Fruit fly (Drosophila melanogaster) whole organism, embryonic: ENCODE measurements around the gene CG5913.

ENCODE experiments used
- Asciz ChIP-seq: fragments of 200-800 bp; sonication (Bioruptor generic); optimal IDR thresholded peaks from 2 replicates; lab custom pipeline; 2017; ENCODE audit warnings: missing biosample characterization, mild to moderate bottlenecking, missing genetic modification characterization, missing genetic modification reagents
- Atf3 ChIP-seq: fragments of 200-800 bp; sonication (Bioruptor generic); optimal IDR thresholded peaks from 3 replicates; lab custom pipeline; 2016; ENCODE audit warnings: missing biosample characterization, missing genetic modification characterization
- BtbVII ChIP-seq: fragments of 200-800 bp; sonication (Bioruptor generic); optimal IDR thresholded peaks from 3 replicates; lab custom pipeline; 2017; ENCODE audit warnings: missing biosample characterization, mild to moderate bottlenecking, missing genetic modification characterization
- CG10267 ChIP-seq: fragments of 200-800 bp; sonication (Bioruptor generic); optimal IDR thresholded peaks from 2 replicates; lab custom pipeline; 2018; ENCODE audit warnings: missing biosample characterization, mild to moderate bottlenecking, missing genetic modification characterization, moderate library complexity
- CG10431 ChIP-seq: fragments of 200-800 bp; sonication (Bioruptor generic); optimal IDR thresholded peaks from 3 replicates; lab custom pipeline; 2018; ENCODE audit warnings: missing biosample characterization, mild to moderate bottlenecking, missing genetic modification characterization
- CG11093 ChIP-seq: fragments of 200-800 bp; sonication (Bioruptor generic); IDR thresholded peaks from 3 replicates; pipeline ENCODE4 v1.3.6; 2022; ENCODE audit warnings: missing biosample characterization, missing genetic modification characterization
- CG11398 ChIP-seq: fragments of 200-800 bp; sonication (Bioruptor generic); optimal IDR thresholded peaks from 2 replicates; lab custom pipeline; 2016; ENCODE audit warnings: missing biosample characterization, missing genetic modification characterization
- CG12071 ChIP-seq: fragments of 200-800 bp; sonication (Bioruptor generic); optimal IDR thresholded peaks from 3 replicates; lab custom pipeline; 2018; ENCODE audit warnings: missing biosample characterization, mild to moderate bottlenecking, missing genetic modification characterization
- CG1529 ChIP-seq: fragments of 200-800 bp; sonication (Bioruptor generic); optimal IDR thresholded peaks from 3 replicates; lab custom pipeline; 2018; ENCODE audit warnings: missing biosample characterization, missing genetic modification characterization
- CG15514 ChIP-seq: fragments of 200-800 bp; sonication (Bioruptor generic); optimal IDR thresholded peaks from 3 replicates; lab custom pipeline; 2017; ENCODE audit warnings: missing biosample characterization, missing genetic modification characterization, mild to moderate bottlenecking, moderate library complexity, missing genetic modification reagents
- CG1647 ChIP-seq: fragments of 200-800 bp; sonication (Bioruptor generic); optimal IDR thresholded peaks from 3 replicates; lab custom pipeline; 2016; ENCODE audit warnings: missing biosample characterization, missing genetic modification characterization
- CG17385 ChIP-seq: fragments of 200-800 bp; sonication (Bioruptor generic); optimal IDR thresholded peaks from 3 replicates; lab custom pipeline; 2018; ENCODE audit warnings: missing biosample characterization, mild to moderate bottlenecking, missing genetic modification characterization
- CG18619 ChIP-seq: fragments of 200-800 bp; sonication (Bioruptor generic); optimal IDR thresholded peaks from 3 replicates; lab custom pipeline; 2017; ENCODE audit warnings: missing biosample characterization, mild to moderate bottlenecking, missing genetic modification characterization
- CG3065 ChIP-seq: fragments of 200-800 bp; sonication (Bioruptor generic); optimal IDR thresholded peaks from 2 replicates; lab custom pipeline; 2016; ENCODE audit warnings: missing biosample characterization, missing genetic modification characterization
- CG31388 ChIP-seq: fragments of 200-800 bp; sonication (Bioruptor generic); optimal IDR thresholded peaks from 2 replicates; lab custom pipeline; 2016; ENCODE audit warnings: missing biosample characterization, missing genetic modification characterization
- CG33213 ChIP-seq: fragments of 200-800 bp; sonication (Bioruptor generic); optimal IDR thresholded peaks from 3 replicates; lab custom pipeline; 2016; ENCODE audit warnings: missing biosample characterization, missing genetic modification characterization
- CG42726 ChIP-seq: fragments of 200-800 bp; sonication (Bioruptor generic); IDR thresholded peaks from 2 replicates; pipeline ENCODE4 v1.3.6; 2022; ENCODE audit warnings: missing biosample characterization, missing genetic modification characterization; ENCODE audit not compliant: partially characterized antibody
- CoRest ChIP-seq: fragments of 200-800 bp; sonication (Bioruptor generic); optimal IDR thresholded peaks from 3 replicates; lab custom pipeline; 2018; ENCODE audit warnings: missing biosample characterization, mild to moderate bottlenecking, missing genetic modification characterization, moderate library complexity
- Dbx ChIP-seq: fragments of 200-800 bp; sonication (Bioruptor generic); IDR thresholded peaks from 3 replicates; pipeline ENCODE4 v1.3.6; 2022; ENCODE audit warnings: missing biosample characterization, missing genetic modification characterization
- Eip74EF ChIP-seq, 2 experiments: fragments of 200-800 bp in 1 of 2; fragments of >200 bp in 1 of 2; sonication (Bioruptor generic) in 1 of 2; optimal IDR thresholded peaks; 2 replicates each; lab custom pipeline; 2017 to 2019; ENCODE audit warnings: missing biosample characterization in 2 of 2, missing genetic modification characterization in 2 of 2, mild to moderate bottlenecking in 1 of 2, moderate library complexity in 1 of 2
- Ets65A ChIP-seq: fragments of 200-800 bp; sonication (Bioruptor generic); peaks from one replicate; lab custom pipeline; 2016; ENCODE audit warnings: missing biosample characterization, missing genetic modification characterization
- Lhr ChIP-seq: fragments of 200-800 bp; sonication (Bioruptor generic); optimal IDR thresholded peaks from 3 replicates; lab custom pipeline; 2017; ENCODE audit warnings: mild to moderate bottlenecking, missing biosample characterization, missing genetic modification reagents, missing genetic modification characterization
- Mad ChIP-seq: fragments of 200-800 bp; sonication (Bioruptor generic); optimal IDR thresholded peaks from 2 replicates; lab custom pipeline; 2016; ENCODE audit warnings: missing biosample characterization, missing genetic modification characterization
- Nf-YB ChIP-seq: fragments of 200-800 bp; sonication (Bioruptor generic); optimal IDR thresholded peaks from 3 replicates; lab custom pipeline; 2019; ENCODE audit warnings: missing biosample characterization, mild to moderate bottlenecking, missing genetic modification characterization, moderate library complexity
- Nf-YC ChIP-seq: fragments of 200-800 bp; optimal IDR thresholded peaks from 3 replicates; lab custom pipeline; 2019; ENCODE audit warnings: missing biosample characterization, mild to moderate bottlenecking, missing genetic modification characterization, moderate library complexity
- Xrp1 ChIP-seq: fragments of 200-800 bp; sonication (Bioruptor generic); IDR thresholded peaks from 2 replicates; pipeline ENCODE4 v1.3.6; 2022; ENCODE audit warnings: missing biosample characterization, missing genetic modification characterization
- YL-1 ChIP-seq: fragments of 200-800 bp; sonication (Bioruptor generic); optimal IDR thresholded peaks from 3 replicates; lab custom pipeline; 2017; ENCODE audit warnings: missing biosample characterization, mild to moderate bottlenecking, missing genetic modification characterization
- al ChIP-seq: fragments of 200-800 bp; sonication (Bioruptor generic); IDR thresholded peaks from 2 replicates; pipeline ENCODE4 v1.3.6; 2022; ENCODE audit warnings: missing biosample characterization, missing genetic modification characterization
- chn ChIP-seq: fragments of 200-800 bp; sonication (Bioruptor generic); optimal IDR thresholded peaks from 2 replicates; lab custom pipeline; 2016; ENCODE audit warnings: missing biosample characterization, missing genetic modification characterization
- crol ChIP-seq: fragments of 200-800 bp; sonication (Bioruptor generic); IDR thresholded peaks from 2 replicates; pipeline ENCODE4 v1.3.6; 2022; ENCODE audit warnings: missing biosample characterization, missing genetic modification characterization
- dmrt11E ChIP-seq: fragments of 200-800 bp; sonication (Bioruptor generic); optimal IDR thresholded peaks from 3 replicates; lab custom pipeline; 2018; ENCODE audit warnings: missing biosample characterization, mild to moderate bottlenecking, missing genetic modification characterization, moderate library complexity
- ewg ChIP-seq: fragments of 200-800 bp; sonication (Bioruptor generic); optimal IDR thresholded peaks from 3 replicates; lab custom pipeline; 2017; ENCODE audit warnings: mild to moderate bottlenecking, missing biosample characterization, missing genetic modification reagents, missing genetic modification characterization
- exex ChIP-seq: fragments of 200-800 bp; sonication (Bioruptor generic); optimal IDR thresholded peaks from 4 replicates; lab custom pipeline; 2018; ENCODE audit warnings: missing biosample characterization, mild to moderate bottlenecking, missing genetic modification characterization, moderate library complexity
- gcm2 ChIP-seq: fragments of 200-800 bp; sonication (Bioruptor generic); optimal IDR thresholded peaks from 2 replicates; lab custom pipeline; 2016; ENCODE audit warnings: missing biosample characterization, missing genetic modification characterization
- gem ChIP-seq: fragments of 200-800 bp; sonication (Bioruptor generic); optimal IDR thresholded peaks from 2 replicates; lab custom pipeline; 2019; ENCODE audit warnings: missing biosample characterization, mild to moderate bottlenecking, missing genetic modification characterization, moderate library complexity
- gro ChIP-seq: fragments of 200-800 bp; sonication (Bioruptor generic); optimal IDR thresholded peaks from 2 replicates; lab custom pipeline; 2016; ENCODE audit warnings: missing biosample characterization, missing genetic modification characterization
- gsb ChIP-seq: fragments of 200-800 bp; sonication (Bioruptor generic); IDR thresholded peaks from 2 replicates; pipeline ENCODE4 v1.3.6; 2022; ENCODE audit warnings: missing biosample characterization, missing genetic modification characterization
- gt ChIP-seq: fragments of 200-800 bp; sonication (Bioruptor generic); IDR thresholded peaks from 2 replicates; pipeline ENCODE4 v1.3.6; 2022; ENCODE audit warnings: missing biosample characterization, missing genetic modification characterization
- her ChIP-seq: fragments of 200-800 bp; sonication (Bioruptor generic); optimal IDR thresholded peaks from 2 replicates; lab custom pipeline; 2016; ENCODE audit warnings: missing biosample characterization, missing genetic modification characterization
- luna ChIP-seq: fragments of 200-800 bp; sonication (Bioruptor generic); optimal IDR thresholded peaks from 2 replicates; lab custom pipeline; 2016; ENCODE audit warnings: missing biosample characterization, missing genetic modification characterization
- odd ChIP-seq: fragments of 200-800 bp; sonication (Bioruptor generic); optimal IDR thresholded peaks from 2 replicates; lab custom pipeline; 2017; ENCODE audit warnings: missing biosample characterization, mild to moderate bottlenecking, missing genetic modification characterization
- pzg ChIP-seq: fragments of 200-800 bp; sonication (Bioruptor generic); optimal IDR thresholded peaks from 3 replicates; lab custom pipeline; 2018; ENCODE audit warnings: missing biosample characterization, mild to moderate bottlenecking, missing genetic modification characterization, moderate library complexity
- slp2 ChIP-seq: fragments of 200-800 bp; sonication (Bioruptor generic); optimal IDR thresholded peaks from 2 replicates; lab custom pipeline; 2016; ENCODE audit warnings: missing biosample characterization, missing genetic modification characterization
- tio ChIP-seq: fragments of 200-800 bp; sonication (Bioruptor generic); optimal IDR thresholded peaks from 2 replicates; lab custom pipeline; 2017; ENCODE audit warnings: missing biosample characterization, missing genetic modification characterization, inconsistent platforms
- tup ChIP-seq: fragments of 200-800 bp; sonication (Bioruptor generic); optimal IDR thresholded peaks from 2 replicates; lab custom pipeline; 2016; ENCODE audit warnings: missing biosample characterization, mild to moderate bottlenecking, missing genetic modification characterization, moderate library complexity
- tx ChIP-seq: fragments of 200-800 bp; sonication (Bioruptor generic); optimal IDR thresholded peaks from 2 replicates; lab custom pipeline; 2016; ENCODE audit warnings: missing biosample characterization, missing genetic modification characterization

Gene CG5913

DNA sequence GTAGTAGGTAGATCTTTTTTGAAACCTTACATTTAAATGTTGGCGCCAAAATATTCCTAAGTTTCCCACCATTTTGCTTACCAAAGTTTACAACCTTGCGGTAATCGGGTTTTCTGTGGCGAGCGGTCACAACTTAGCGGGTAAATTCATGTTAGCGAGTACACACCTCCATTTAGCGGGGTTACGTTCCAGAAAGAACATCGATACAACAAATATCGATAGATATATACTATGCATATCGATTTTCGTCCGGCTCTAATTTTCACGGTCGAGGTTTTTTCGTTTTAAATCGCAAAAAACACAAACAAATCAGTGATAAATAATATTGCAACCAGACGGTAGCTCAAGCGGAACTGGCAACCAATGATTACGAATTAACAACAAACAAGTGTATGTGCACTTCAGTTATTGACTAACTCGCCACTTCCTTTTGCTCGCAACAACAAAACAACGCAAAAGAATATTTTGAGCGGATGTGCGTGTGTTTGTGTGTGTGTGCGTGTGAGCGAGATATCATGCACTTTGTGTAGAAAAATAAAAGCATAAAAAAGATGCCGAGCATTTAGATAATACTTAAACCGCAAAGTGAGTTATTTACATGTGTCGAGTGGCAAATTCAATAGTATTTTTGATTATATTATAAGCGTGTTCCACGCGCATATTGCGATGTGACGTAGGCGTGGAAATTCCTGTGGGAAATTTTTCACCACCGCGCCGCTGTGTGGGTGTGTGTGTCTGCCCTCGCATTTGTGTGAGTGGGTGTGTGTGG is 4.8 kb upstream of the CG5913 start, which contains the start of gene Lnk (continued):
- TF ChIP-seq CoRest (tag; lab: Kevin White, UChicago) (peak; percentile 39), CG33213 (GFP tag; lab: Kevin White, UChicago) (peak; percentile 29), al (no peak), YL-1 (peak; percentile 95), Nf-YC (tag; lab: Kevin White, UChicago) (peak; percentile 23), CG12071 (GFP tag; lab: Kevin White, UChicago) (no peak), CG42726 (peak; percentile 96), crol (GFP tag; lab: Robert Waterston, UW) (no peak), Nf-YB (GFP tag; lab: Kevin White, UChicago) (no peak), CG18619 (GFP tag; lab: Kevin White, UChicago) (no peak), CG3065 (no peak), Mad (no peak), Xrp1 (GFP tag; lab: Robert Waterston, UW) (no peak), Eip74EF (GFP tag; optimal IDR thresholded peaks at IDR 0.05; lab: Kevin White, UChicago) (no peak), tup (GFP tag; lab: Kevin White, UChicago) (no peak), Atf3 (no peak), gsb (GFP tag; lab: Robert Waterston, UW) (no peak), Lhr (GFP tag; lab: Kevin White, UChicago) (peak; percentile 89), Ets65A (GFP tag; lab: Kevin White, UChicago) (no peak)

DNA sequence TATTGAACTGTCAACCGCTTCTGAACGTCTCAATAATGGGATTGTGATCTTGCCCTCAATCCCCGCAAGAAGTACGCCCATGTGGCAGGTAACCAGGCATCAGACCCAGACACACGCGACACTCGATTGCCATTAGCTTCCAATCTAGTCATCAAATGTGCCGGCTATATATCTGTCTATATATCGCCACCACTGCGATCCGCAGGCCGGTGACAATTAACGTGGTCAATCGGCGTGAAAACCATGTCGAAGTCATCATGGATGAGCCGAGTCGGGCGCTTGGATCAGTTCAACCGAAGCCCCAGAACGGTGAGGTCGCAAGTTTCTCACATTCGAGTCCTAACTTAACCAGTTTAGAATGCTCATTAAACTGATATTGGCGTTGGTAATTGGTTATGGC is 2.2 kb downstream of the CG5913 start, which contains the start of gene Sodq:
Gene Sodq (plus strand): TSS at position 301 of the 400 bp plus-strand sequence.
- TF ChIP-seq CG17385 (no peak), CG1529 (GFP tag; lab: Kevin White, UChicago) (no peak), crol (GFP tag; lab: Robert Waterston, UW) (no peak), gem (tag; lab: Kevin White, UChicago) (no peak), Nf-YB (GFP tag; lab: Kevin White, UChicago) (no peak), gcm2 (GFP tag; lab: Kevin White, UChicago) (no peak), chn (GFP tag; lab: Kevin White, UChicago) (no peak), tio (GFP tag; lab: Kevin White, UChicago) (no peak), odd (GFP tag; lab: Kevin White, UChicago) (no peak)

DNA sequence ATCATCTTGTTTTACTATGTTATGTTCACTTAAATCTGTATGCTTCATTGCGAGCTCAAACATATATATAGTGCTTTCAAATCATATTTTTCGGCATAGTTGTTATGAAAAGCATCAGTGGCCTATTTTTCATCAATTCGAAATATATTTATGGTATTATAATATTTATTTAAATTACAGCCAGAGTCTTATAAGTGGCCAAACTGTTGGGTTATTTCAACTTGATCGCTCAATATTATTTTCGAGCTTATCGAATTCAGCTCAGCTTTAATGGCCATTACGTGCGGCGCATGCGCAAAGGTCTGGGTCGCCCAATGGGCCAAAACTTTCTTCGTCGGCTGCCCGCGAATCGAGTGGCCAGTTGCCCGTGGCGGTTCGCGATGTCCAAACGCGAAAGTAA is 3.9 kb downstream of the CG5913 start, which contains the start of gene Mco3:
Gene Mco3 (plus strand): TSS at position 301 of the 400 bp plus-strand sequence.
- TF ChIP-seq tx (GFP tag; lab: Kevin White, UChicago) (no peak), pzg (no peak), BtbVII (GFP tag; lab: Kevin White, UChicago) (no peak), dmrt11E (tag; lab: Kevin White, UChicago) (no peak), luna (GFP tag; lab: Kevin White, UChicago) (no peak)

DNA sequence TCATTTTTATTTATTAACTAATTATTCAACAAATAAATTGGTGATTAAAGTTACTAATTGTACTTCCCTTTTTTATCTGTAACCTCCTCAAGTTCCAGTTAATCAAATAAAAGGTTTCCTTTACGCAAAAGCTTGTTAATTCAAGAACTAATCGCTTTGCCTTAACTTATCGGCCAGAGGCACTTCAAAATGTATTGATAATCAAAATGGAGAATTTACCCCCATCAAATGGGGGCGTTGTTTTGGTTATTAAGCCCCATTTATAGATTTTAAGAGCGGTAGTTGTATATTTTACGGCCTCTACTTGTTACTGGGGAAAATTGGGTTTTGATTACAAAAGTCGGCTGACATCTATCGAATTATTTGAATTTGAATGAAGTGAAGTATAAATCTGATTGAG is 6.4 kb downstream of the CG5913 start, which contains the start of gene CG31091:
Gene CG31091 (plus strand): TSS at position 214 of the 400 bp plus-strand sequence.
- TF ChIP-seq ewg (GFP tag; lab: Kevin White, UChicago) = no peak
- no peak for TF ChIP-seq Dbx (GFP tag; lab: Robert Waterston, UW)
- TF ChIP-seq CG10431 (GFP tag; lab: Kevin White, UChicago) = no peak
- TF ChIP-seq CG31388 (GFP tag; lab: Kevin White, UChicago) = no peak
- no peak for TF ChIP-seq Nf-YB (GFP tag; lab: Kevin White, UChicago)
- no peak for TF ChIP-seq Asciz (GFP tag; lab: Kevin White, UChicago)
- TF ChIP-seq her (GFP tag; lab: Kevin White, UChicago) = no peak
- TF ChIP-seq CG10267 (tag; lab: Kevin White, UChicago) = no peak
- peak; percentile 96 for TF ChIP-seq exex (tag; lab: Kevin White, UChicago)
- TF ChIP-seq gt (GFP tag; lab: Robert Waterston, UW) = no peak
- no peak for TF ChIP-seq slp2 (GFP tag; lab: Kevin White, UChicago)
- no peak for TF ChIP-seq CG15514 (GFP tag; lab: Kevin White, UChicago)
- no peak for TF ChIP-seq CG11398 (GFP tag; lab: Kevin White, UChicago)
- TF ChIP-seq CG11093 = no peak
- peak; percentile 2 for TF ChIP-seq gro (GFP tag; lab: Kevin White, UChicago)
- TF ChIP-seq CG1647 (GFP tag; lab: Kevin White, UChicago) = no peak
